Worm (Caenorhabditis elegans) whole organism, late embryonic: ENCODE measurements around the gene Y73B6BL.288.

Source experiments
- C38D4.7 ChIP-seq: fragments of 200-800 bp; sonication (Bioruptor generic); optimal IDR thresholded peaks from 2 replicates; lab custom pipeline; 2018; ENCODE audit warnings: mild to moderate bottlenecking, missing genetic modification characterization, moderate library complexity, missing compliant biosample characterization
- F13H6.1 ChIP-seq: sonication (generic microtip); optimal IDR thresholded peaks from 2 replicates; lab custom pipeline; 2016; ENCODE audit warnings: missing genetic modification characterization, missing compliant biosample characterization
- ama-1 ChIP-seq: fragments of 150-350 bp; optimal IDR thresholded peaks from 2 replicates; lab custom pipeline; 2014
- ceh-34 ChIP-seq: sonication (generic microtip); optimal IDR thresholded peaks from 2 replicates; lab custom pipeline; 2016; ENCODE audit warnings: mild to moderate bottlenecking, missing genetic modification characterization, missing compliant biosample characterization
- ceh-9 ChIP-seq: sonication (generic microtip); optimal IDR thresholded peaks from 2 replicates; lab custom pipeline; 2016; ENCODE audit warnings: mild to moderate bottlenecking, missing genetic modification characterization, inconsistent platforms, missing compliant biosample characterization
- eyg-1 ChIP-seq: sonication (generic microtip); optimal IDR thresholded peaks from 2 replicates; lab custom pipeline; 2016; ENCODE audit warnings: missing genotype, missing genetic modification characterization, missing compliant biosample characterization
- fax-1 ChIP-seq: sonication (generic microtip); optimal IDR thresholded peaks from 2 replicates; lab custom pipeline; 2016; ENCODE audit warnings: missing genotype, missing genetic modification characterization, missing compliant biosample characterization
- nhr-11 ChIP-seq: fragments of 150-350 bp; optimal IDR thresholded peaks from 2 replicates; lab custom pipeline; 2014; ENCODE audit warnings: missing biosample characterization, missing genetic modification characterization
- nhr-232 ChIP-seq: sonication (generic microtip); optimal IDR thresholded peaks from 2 replicates; lab custom pipeline; 2016; ENCODE audit warnings: missing genetic modification characterization, missing compliant biosample characterization
- pag-3 ChIP-seq: sonication (generic microtip); optimal IDR thresholded peaks from 2 replicates; lab custom pipeline; 2016; ENCODE audit warnings: missing compliant biosample characterization, missing genetic modification characterization, borderline replicate concordance
- sox-4 ChIP-seq: sonication (generic microtip); optimal IDR thresholded peaks from 2 replicates; lab custom pipeline; 2017; ENCODE audit warnings: mild to moderate bottlenecking, missing genetic modification characterization, inconsistent platforms, missing compliant biosample characterization
- syd-9 ChIP-seq: sonication (generic microtip); optimal IDR thresholded peaks from 2 replicates; lab custom pipeline; 2016; ENCODE audit warnings: mild to moderate bottlenecking, missing genetic modification characterization, moderate library complexity, missing compliant biosample characterization
- unc-55 ChIP-seq: sonication (generic microtip); optimal IDR thresholded peaks from 2 replicates; lab custom pipeline; 2017; ENCODE audit warnings: missing biosample characterization, missing genetic modification reagents, missing genetic modification characterization
- unc-86 ChIP-seq: sonication (generic microtip); optimal IDR thresholded peaks from 2 replicates; lab custom pipeline; 2016; ENCODE audit warnings: missing genetic modification characterization, missing compliant biosample characterization

DNA sequence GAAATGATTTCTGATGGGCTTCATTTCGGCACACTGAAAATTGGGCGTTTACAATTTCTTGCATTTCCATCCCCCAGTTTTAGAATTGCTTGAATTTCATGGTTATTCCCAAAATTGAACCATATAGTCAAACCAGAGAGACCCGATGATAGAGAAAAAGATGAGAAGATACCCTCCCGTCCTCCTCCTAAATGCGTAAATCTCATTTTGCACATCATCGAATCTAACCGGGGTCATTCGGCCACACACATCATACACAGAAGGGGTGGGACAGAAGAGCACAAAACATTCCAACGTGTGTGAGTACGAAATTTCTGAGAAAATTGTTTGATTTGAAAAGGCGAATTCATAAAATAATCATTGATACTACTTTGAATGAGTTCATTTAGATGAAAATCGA, 21.3 kb upstream of the Y73B6BL.288 start:
- TF ChIP-seq unc-86, result no peak
- no peak for TF ChIP-seq nhr-11 (tag; lab: Kevin White, UChicago)
- no peak for TF ChIP-seq unc-55 (GFP tag; lab: Kevin White, UChicago)
- TF ChIP-seq nhr-232, result no peak
- TF ChIP-seq C38D4.7 (GFP tag; lab: Kevin White, UChicago), result no peak
- no peak for TF ChIP-seq ceh-34 (tag; lab: Kevin White, UChicago)
- no peak for TF ChIP-seq sox-4 (tag; lab: Kevin White, UChicago)
- TF ChIP-seq pag-3 (tag; lab: Kevin White, UChicago), result no peak
- TF ChIP-seq fax-1 (tag; lab: Kevin White, UChicago), result no peak
- no peak for TF ChIP-seq eyg-1 (tag; lab: Kevin White, UChicago)
- TF ChIP-seq ama-1 (lab: Kevin White, UChicago), result no peak
- no peak for TF ChIP-seq syd-9
- TF ChIP-seq F13H6.1 (tag; lab: Kevin White, UChicago), result no peak
- no peak for TF ChIP-seq ceh-9 (tag; lab: Kevin White, UChicago)
